Fruit fly (Drosophila melanogaster): Measurements from ENCODE around the gene naz.

The naz gene

DNA sequence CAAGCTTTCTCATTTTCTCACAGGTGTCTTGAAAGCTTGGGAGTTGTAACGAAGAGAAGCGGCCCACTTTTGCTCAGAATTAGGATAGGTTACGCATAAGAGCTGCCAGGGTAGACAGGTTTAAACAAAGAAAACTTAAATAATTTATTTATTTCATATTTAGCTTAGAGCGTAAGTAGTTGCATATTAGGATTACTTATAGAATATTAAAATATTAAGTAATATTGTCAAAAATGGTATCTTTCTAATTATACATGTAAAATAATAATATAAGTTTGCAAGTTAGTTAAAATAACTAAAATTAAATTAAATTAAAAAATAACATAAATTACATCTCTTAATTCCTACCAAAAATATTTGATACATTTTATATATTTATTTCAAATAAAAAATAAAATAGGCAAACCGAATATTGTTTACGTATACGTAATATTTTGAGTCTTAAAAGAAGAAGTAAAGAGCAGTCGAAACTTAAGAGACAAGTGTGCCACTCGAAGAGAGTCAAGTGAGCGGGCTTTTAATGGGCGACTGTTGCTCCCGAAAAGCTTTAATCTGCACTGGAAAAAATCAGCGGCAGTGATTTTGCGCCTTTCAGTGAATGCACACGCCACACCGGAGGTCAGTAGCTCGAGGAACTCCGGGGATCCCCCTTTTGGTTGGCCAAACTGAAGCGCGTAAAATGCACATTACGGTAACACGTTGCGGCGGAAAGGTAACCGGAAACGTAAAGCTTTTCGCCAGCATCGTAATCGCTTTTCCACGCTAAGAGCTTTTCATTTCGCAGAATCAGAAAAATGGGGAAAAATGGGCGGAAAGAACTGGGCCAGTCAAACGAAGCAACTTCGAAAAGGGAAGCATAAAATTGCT, 13.7 kb downstream of the naz start (continued):
- TF ChIP-seq eve (GFP tag; optimal IDR thresholded peaks at IDR 0.05) (no peak), Hr3 (GFP tag; optimal IDR thresholded peaks at IDR 0.05) (no peak), CG17328 (GFP tag; IDR thresholded peaks at IDR 0.05) (peak; percentile 45; the same call in 1 of the 2 replicates), sob (GFP tag; IDR thresholded peaks at IDR 0.05) (peak; percentile 38), Dref (GFP tag; IDR thresholded peaks at IDR 0.05) (no peak), oc (tag; optimal IDR thresholded peaks at IDR 0.05) (no peak), usp (GFP tag; optimal IDR thresholded peaks at IDR 0.05) (no peak), jigr1 (GFP tag; IDR thresholded peaks at IDR 0.05) (no peak), CG14667 (GFP tag; IDR thresholded peaks at IDR 0.05) (0 out of 2 replicates have a peak, but pooled peaks have one; percentile 19), Asciz (GFP tag; optimal IDR thresholded peaks at IDR 0.05) (no peak), crp (GFP tag; optimal IDR thresholded peaks at IDR 0.05) (no peak), fru (optimal IDR thresholded peaks at IDR 0.05) (no peak), nom (GFP tag; optimal IDR thresholded peaks at IDR 0.05) (no peak), Awh (GFP tag; IDR thresholded peaks at IDR 0.05) (no peak), hkb (optimal IDR thresholded peaks at IDR 0.05) (no peak), hkb (GFP tag; IDR thresholded peaks at IDR 0.05) (peak; percentile 66), CG15479 (GFP tag; optimal IDR thresholded peaks at IDR 0.05) (no peak), CG4404 (GFP tag; IDR thresholded peaks at IDR 0.05) (no peak), klu (GFP tag; IDR thresholded peaks at IDR 0.05) (no peak), CG18599 (GFP tag; optimal IDR thresholded peaks at IDR 0.05) (peak; percentile 44), CG15514 (GFP tag; optimal IDR thresholded peaks at IDR 0.05) (peak; percentile 42), dmrt99B (tag; optimal IDR thresholded peaks at IDR 0.05) (peak; percentile 15), CG1024 (GFP tag; IDR thresholded peaks at IDR 0.05) (no peak), CG9609 (GFP tag; optimal IDR thresholded peaks at IDR 0.05) (peak; percentile 14), nmo (GFP tag; optimal IDR thresholded peaks at IDR 0.05) (no peak), CG12299 (tag; optimal IDR thresholded peaks at IDR 0.05) (no peak), CG16779 (GFP tag; IDR thresholded peaks at IDR 0.05) (no peak), CG10431 (GFP tag; optimal IDR thresholded peaks at IDR 0.05) (no peak), Hmx (GFP tag; optimal IDR thresholded peaks at IDR 0.05) (no peak), Blimp-1 (GFP tag; optimal IDR thresholded peaks at IDR 0.05) (no peak), Atf-2 (GFP tag; optimal IDR thresholded peaks at IDR 0.05) (no peak), Lhr (GFP tag; optimal IDR thresholded peaks at IDR 0.05) (no peak), Ets97D (GFP tag; optimal IDR thresholded peaks at IDR 0.05) (peak; percentile 34), zen (tag; optimal IDR thresholded peaks at IDR 0.05) (no peak), p53 (GFP tag; optimal IDR thresholded peaks at IDR 0.05) (no peak), fd3F (GFP tag; optimal IDR thresholded peaks at IDR 0.05) (no peak), ssp (GFP tag; IDR thresholded peaks at IDR 0.05) (no peak), otp (GFP tag; IDR thresholded peaks at IDR 0.05) (no peak), Dfd (GFP tag; optimal IDR thresholded peaks at IDR 0.05) (no peak), ash1 (GFP tag; optimal IDR thresholded peaks at IDR 0.05) (no peak), hb (GFP tag; IDR thresholded peaks at IDR 0.05; ENCODE audit: partially characterized antibody) (no peak), fu2 (GFP tag; optimal IDR thresholded peaks at IDR 0.05) (no peak), CG7839 (tag; optimal IDR thresholded peaks at IDR 0.05) (peak; percentile 36), bigmax (GFP tag; optimal IDR thresholded peaks at IDR 0.05) (no peak), org-1 (GFP tag; optimal IDR thresholded peaks at IDR 0.05) (no peak), pros (GFP tag; optimal IDR thresholded peaks at IDR 0.05) (no peak), CG10565 (GFP tag; optimal IDR thresholded peaks at IDR 0.05) (no peak), CHES-1-like (GFP tag; optimal IDR thresholded peaks at IDR 0.05) (peak; percentile 0), CG15601 (tag; optimal IDR thresholded peaks at IDR 0.05) (no peak), Ada2b (GFP tag; IDR thresholded peaks at IDR 0.05) (peak; percentile 70)

Measured in whole organism, embryonic.